Worm (Caenorhabditis elegans): ENCODE measurements around the gene kcc-1.

Gene kcc-1

DNA sequence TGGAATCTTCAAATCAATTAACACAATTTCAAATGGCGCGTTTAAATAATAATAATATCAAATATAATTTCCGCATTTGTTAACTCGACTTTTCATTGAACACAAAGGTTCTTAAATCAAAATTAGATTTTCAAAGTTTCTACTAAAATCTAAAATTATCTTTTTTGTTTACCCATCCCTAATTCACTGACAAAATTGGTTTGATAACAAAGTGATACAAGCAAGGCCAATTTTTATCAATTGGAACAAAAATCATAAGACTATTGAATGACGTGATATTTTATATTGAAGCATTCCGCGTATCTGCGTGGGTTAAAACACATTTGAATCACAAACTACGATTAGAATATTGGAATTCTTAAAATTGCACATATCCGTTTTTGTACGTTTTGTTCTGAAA, 15.7 kb upstream of the kcc-1 start:
- TF ChIP-seq F52B5.7 (tag; optimal IDR thresholded peaks at IDR 0.05) (no peak), somi-1 (GFP tag; optimal IDR thresholded peaks at IDR 0.05) (no peak), ztf-26 (tag; optimal IDR thresholded peaks at IDR 0.05) (peak; percentile 34), atf-7 (tag; optimal IDR thresholded peaks at IDR 0.05) (peak; percentile 57), ZK185.1 (tag; optimal IDR thresholded peaks at IDR 0.05; ENCODE audit: poor library complexity, severe bottlenecking) (peak; percentile 1), nhr-80 (tag; optimal IDR thresholded peaks at IDR 0.05) (peak; percentile 76)

- TF ChIP-seq zfh-2 (GFP tag; conservative IDR thresholded peaks at IDR 0.05) (no peak), Y79H2A.3 (GFP tag; conservative IDR thresholded peaks at IDR 0.05) (no peak), F52B5.7 (tag; optimal IDR thresholded peaks at IDR 0.05) (no peak), dpl-1 (GFP tag; optimal IDR thresholded peaks at IDR 0.05) (no peak), nhr-27 (tag; optimal IDR thresholded peaks at IDR 0.05) (no peak), madf-8 (GFP tag; conservative IDR thresholded peaks at IDR 0.05) (no peak), B0261.1 (tag; optimal IDR thresholded peaks at IDR 0.05) (no peak), mes-4 (tag; optimal IDR thresholded peaks at IDR 0.05) (no peak), bed-1 (GFP tag; IDR thresholded peaks at IDR 0.05) (no peak), madf-10 (tag; optimal IDR thresholded peaks at IDR 0.05) (no peak), nhr-120 (GFP tag; IDR thresholded peaks at IDR 0.05) (no peak), mel-28 (tag; optimal IDR thresholded peaks at IDR 0.05; ENCODE audit: borderline replicate concordance) (no peak), athp-1 (tag; optimal IDR thresholded peaks at IDR 0.05) (no peak), snpc-3.4 (tag; optimal IDR thresholded peaks at IDR 0.05) (no peak), unc-130 (GFP tag; optimal IDR thresholded peaks at IDR 0.05) (no peak)
Measured at ce11 chrIV:7191745-7192144, 14.3 kb upstream of the kcc-1 start, which contains the start of gene R13A1.5. Gene R13A1.5, minus strand, starts transcription at chrIV:7191845.

ce11 chrIV:7195734-7196133, 10.3 kb upstream of the kcc-1 start, which contains the start of gene best-16:
Gene best-16, minus strand, starts transcription at chrIV:7195834.
- TF ChIP-seq T26A5.8 (tag; optimal IDR thresholded peaks at IDR 0.05) (no peak), B0019.2 (GFP tag; conservative IDR thresholded peaks at IDR 0.05) (no peak), pbrm-1 (GFP tag; IDR thresholded peaks at IDR 0.05) (no peak), nhr-179 (tag; optimal IDR thresholded peaks at IDR 0.05) (no peak), lin-40 (tag; optimal IDR thresholded peaks at IDR 0.05) (no peak), nhr-90 (tag; optimal IDR thresholded peaks at IDR 0.05) (no peak), ama-1 (optimal IDR thresholded peaks at IDR 0.05) (no peak), ama-1 (GFP tag; optimal IDR thresholded peaks at IDR 0.05) (no peak), tbx-9 (tag; optimal IDR thresholded peaks at IDR 0.05; ENCODE audit: borderline replicate concordance) (no peak), ztf-22 (GFP tag; optimal IDR thresholded peaks at IDR 0.05) (no peak)

ce11 chrIV:7196853-7197252, 9.2 kb upstream of the kcc-1 start, which contains the start of gene unc-8:
Gene unc-8, plus strand, starts transcription at chrIV:7197153.
- no peak for TF ChIP-seq efl-1 (GFP tag; optimal IDR thresholded peaks at IDR 0.05)
- no peak for TF ChIP-seq let-526 (GFP tag; IDR thresholded peaks at IDR 0.05)

DNA sequence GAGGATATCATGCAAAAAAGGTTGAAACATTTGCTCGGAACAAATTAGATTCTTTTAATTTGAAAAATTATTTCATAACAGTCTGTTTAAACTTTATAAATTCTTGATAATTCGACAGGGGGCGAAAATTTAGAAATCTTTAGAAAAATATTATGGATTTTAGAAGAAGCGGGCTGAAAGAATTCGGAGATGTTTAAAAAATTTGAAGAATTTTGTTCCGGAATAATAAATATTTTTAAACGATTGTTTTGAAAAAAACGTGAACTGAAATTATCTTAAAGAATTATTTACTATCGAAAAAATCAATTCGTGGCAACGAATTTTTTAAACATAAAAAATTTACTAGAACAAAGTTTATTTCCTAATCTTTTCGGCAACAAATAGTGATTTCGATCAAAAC, 2.4 kb upstream of the kcc-1 start, which contains the start of gene R13A1.3:
TSS of gene R13A1.3 (plus strand) at position 301 of the 400 bp plus-strand sequence.
- no peak for TF ChIP-seq nhr-27 (tag; optimal IDR thresholded peaks at IDR 0.05)
- no peak for TF ChIP-seq F22D6.2 (tag; optimal IDR thresholded peaks at IDR 0.05)
- TF ChIP-seq him-1 (tag; optimal IDR thresholded peaks at IDR 0.05), result no peak
- TF ChIP-seq F33H1.4 (GFP tag; IDR thresholded peaks at IDR 0.05), result no peak
- no peak for TF ChIP-seq nhr-120 (GFP tag; IDR thresholded peaks at IDR 0.05)
- no peak for TF ChIP-seq fkh-3 (tag; optimal IDR thresholded peaks at IDR 0.05)
